Worm (Caenorhabditis elegans) whole organism, dauer: ENCODE results near the gene lgc-45.

ENCODE experiments used
- unc-62 ChIP-seq: sonication (generic microtip); optimal IDR thresholded peaks from 2 replicates; lab custom pipeline; 2017; ENCODE audit warnings: missing biosample characterization, missing genetic modification reagents, missing genetic modification characterization

The lgc-45 gene

DNA sequence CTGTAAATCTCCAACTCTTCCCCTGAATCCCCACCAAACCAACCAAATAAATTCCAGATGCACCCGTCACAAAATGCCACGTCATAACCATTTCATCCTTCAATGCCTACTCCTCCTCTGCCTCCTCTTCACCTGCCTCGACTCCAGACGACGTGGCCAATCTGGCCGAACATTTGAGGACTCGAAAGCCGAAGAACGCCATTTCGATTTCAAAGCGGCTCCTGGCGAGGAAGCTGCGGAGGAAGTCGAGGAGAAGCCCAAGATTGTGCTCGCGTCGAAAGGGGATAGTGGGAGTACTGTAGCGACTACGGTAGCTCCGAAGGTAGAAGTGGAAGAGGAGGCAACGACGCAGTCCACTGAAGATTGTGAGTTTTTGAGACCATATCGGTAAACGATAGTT is at the start of gene lgc-45:
Gene lgc-45, plus strand, starts transcription at position 56 of the 400 bp plus-strand sequence.
- TF ChIP-seq unc-62 (GFP tag; lab: Kevin White, UChicago): no peak

DNA sequence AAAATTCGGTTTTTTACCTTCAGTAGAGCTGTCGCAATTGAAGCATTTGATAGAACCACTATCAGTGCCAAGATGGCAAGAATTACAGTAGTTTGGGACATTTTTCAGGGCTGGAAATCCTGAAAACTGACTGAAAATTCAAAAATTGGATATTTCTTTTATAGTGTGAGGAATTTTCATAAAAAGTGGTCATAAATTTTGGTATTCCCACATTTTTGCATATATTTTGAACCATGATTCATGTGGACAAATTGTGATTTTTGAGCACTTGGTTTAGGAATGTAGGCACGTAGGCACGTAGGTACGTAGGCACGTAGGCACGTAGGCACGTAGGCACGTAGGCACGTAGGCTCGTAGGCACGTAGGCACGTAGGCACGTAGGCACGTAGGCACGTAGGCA is 45.0 kb upstream of the lgc-45 start, which contains the start of gene Y49F6B.19:
Gene Y49F6B.19, minus strand, starts transcription at position 101 of the 400 bp plus-strand sequence.
- no peak for TF ChIP-seq unc-62 (GFP tag; lab: Kevin White, UChicago)

DNA sequence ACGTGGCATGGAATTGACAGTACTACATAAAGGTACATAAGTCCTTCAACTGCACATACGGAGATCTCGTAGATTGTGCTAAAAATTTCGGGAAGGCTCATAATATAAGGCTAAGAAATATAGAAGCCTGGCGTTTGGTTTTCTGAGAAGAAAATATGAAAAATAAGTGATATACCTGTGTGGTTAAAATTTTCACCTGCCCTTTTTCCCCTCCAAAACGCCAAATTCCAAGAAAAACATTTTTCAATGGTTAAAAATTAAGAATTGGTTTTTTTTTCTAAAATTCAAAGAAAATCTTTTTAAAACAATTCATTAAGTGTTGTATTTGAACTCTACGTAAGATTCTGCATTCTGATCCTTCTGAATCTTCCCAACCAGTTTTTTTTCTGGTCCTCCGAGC is 42.6 kb upstream of the lgc-45 start, which contains the start of gene srz-5:
Gene srz-5, minus strand, starts transcription at position 101 of the 400 bp plus-strand sequence.
- TF ChIP-seq unc-62 (GFP tag; lab: Kevin White, UChicago): no peak

DNA sequence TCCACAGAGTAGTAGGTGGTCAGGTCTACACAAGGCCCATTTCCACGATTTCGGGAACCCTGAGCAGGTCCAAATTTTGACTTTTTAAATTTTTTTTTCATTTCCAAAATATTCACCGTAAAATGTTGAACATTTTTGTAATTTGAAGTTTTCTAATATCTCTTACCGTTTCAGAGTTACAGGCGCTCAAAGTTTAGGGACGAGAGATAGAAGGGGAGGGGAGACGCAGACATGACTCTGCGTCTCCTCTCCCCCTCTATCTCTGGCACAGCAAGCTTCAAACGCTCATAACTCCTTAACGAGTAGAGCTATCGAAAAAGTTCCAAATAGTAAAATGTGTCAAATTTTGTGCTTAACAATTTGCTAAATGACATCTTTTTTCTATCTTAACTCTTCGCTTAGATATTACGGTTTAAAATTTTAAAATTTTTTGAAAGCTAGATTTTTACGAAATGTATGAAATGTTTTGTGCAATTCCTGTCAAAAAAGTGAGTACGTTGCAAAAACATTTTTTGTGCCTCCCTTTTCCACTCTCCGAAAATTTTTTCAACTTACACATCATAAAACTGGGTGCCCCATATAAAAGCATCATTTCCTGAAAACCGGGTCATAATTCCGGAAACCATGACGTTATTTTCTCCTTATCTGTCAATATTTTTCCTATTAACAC is 41.8 kb upstream of the lgc-45 start, which contains the start of the genes Y49F6B.14 and clec-125:
Gene Y49F6B.14, minus strand, starts transcription at position 101 of the 670 bp plus-strand sequence.
Gene clec-125, plus strand, starts transcription at position 620 of the 670 bp plus-strand sequence.
- TF ChIP-seq unc-62 (GFP tag; lab: Kevin White, UChicago): no peak

DNA sequence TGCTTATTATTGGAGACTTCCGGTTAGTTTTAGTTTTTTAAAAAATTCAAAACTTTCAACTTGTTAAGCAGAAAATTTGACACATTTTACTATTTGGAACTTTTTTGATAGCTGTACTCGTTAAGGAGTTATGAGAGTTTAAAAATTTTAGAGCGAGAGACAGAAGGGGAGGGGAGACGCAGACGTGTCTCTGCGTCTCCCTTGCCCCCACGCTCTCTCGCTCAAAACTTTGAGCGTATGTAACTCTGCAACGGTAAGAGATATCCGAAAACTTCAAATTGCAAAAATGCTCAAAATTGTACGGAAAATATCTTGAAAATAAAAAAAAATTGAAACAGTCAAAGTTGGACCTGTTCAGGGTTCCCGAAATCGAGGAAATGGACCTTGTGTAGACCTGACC is 41.1 kb upstream of the lgc-45 start:
- no peak for TF ChIP-seq unc-62 (GFP tag; lab: Kevin White, UChicago)

DNA sequence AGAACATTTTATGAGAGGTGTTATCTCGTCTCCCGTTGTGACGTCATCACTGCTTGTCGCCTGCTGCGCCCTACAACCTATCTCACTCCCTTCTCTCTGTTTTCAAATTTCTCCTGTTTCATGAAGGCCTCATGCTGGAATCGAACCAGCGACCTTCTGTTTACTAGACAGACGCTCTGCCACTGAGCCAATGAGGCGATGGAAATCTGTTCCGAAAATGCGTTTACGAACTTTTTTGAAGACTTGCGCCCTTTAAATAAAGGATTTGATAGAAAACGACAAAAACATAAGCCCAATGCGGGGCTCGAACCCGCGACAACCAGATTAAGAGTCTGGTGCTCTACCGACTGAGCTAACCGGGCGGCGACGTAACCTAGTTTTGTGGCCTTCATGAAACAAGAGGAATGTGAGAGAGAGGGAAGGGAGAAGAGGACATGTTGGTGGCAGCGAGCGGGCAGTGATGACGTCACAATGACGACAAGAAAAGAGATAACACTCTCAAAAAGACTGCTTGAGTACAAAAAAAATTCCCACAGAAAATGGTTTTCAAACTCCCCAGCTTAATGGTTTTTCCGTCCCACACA is 38.2 kb upstream of the lgc-45 start, which contains the start of gene clec-126:
Gene clec-126, plus strand, starts transcription at position 534 of the 584 bp plus-strand sequence.
- no peak for TF ChIP-seq unc-62 (GFP tag; lab: Kevin White, UChicago)

DNA sequence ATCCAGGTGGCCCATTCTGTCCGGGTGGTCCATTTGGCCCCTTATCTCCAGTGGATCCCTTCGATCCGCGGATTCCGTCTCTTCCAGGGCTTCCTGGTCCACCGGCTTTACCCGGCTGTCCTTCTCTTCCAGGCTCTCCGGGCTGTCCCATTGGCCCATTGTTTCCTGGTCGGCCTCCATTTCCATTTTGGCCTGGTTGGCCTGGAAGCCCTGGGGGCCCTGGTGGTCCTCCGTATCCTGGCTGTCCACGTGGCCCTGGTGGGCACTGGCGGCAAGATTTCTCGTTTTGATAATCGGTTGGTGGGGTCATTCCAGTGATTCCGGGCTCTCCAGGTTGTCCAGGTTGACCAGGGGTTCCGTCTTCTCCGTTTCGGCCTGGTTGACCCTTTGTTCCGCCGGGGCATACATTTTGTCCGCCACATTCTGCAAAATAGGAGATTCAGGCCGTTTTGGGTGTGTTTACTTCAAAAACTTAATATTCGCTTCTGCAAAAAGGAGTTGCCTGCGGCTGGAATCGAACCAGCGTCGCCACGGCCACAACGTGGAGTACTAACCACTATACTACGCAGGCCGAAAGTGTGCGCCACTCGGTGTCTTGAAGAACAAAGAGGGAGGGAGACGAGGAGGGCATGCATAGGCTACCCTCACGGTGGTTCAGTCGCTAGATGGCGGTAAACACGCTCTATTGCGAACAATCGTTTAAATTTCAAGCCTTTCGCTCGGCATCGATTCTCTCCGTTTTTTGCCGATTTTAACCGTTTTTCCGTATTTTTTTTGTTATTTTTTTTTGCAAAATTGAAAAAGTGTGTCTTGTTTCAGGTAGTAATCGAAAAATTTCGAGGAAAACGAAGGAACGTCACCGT is 36.1 kb upstream of the lgc-45 start, which contains the start of gene W09G10.9:
Gene W09G10.9, plus strand, starts transcription at position 813 of the 863 bp plus-strand sequence.
- no peak for TF ChIP-seq unc-62 (GFP tag; lab: Kevin White, UChicago)

DNA sequence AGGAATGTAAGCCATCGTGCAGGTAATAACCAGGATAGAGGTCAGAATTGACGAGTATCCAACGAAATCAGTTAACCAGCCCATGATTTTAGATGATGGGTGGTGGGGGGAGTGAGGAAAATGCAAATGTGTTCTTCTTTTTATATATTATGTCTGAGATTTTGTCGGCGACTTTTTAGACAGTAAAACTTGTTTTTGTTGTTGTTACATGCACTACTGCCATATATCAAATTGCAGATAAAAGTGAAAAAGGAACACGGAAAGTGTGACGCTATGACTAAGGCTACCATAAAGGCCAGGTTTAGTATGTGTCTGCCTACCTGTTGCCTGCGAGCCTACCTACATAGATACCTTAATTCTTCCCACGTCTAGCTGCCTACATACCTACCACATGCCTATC is 33.2 kb upstream of the lgc-45 start, which contains the start of gene col-72:
Gene col-72, minus strand, starts transcription at position 101 of the 400 bp plus-strand sequence.
- TF ChIP-seq unc-62 (GFP tag; lab: Kevin White, UChicago): no peak

DNA sequence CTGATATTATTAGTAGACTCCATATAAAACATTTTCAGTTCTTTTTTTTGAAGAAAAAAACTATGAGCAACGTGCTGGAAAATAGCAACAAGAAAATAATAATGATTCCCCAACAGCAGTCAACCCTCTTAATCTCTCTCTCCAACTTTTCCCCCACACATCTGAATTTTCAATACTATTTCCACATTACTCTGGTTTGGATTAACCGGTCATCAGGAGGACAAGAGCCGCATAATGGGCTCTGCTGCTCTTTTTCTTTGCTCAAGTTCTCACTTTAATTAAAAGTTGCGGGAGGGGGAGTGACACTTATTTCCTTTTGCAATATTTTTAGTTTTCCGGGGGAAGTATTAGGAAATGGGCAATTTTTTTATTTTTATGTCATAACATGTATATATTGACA is 29.8 kb upstream of the lgc-45 start:
- TF ChIP-seq unc-62 (GFP tag; lab: Kevin White, UChicago): no peak

DNA sequence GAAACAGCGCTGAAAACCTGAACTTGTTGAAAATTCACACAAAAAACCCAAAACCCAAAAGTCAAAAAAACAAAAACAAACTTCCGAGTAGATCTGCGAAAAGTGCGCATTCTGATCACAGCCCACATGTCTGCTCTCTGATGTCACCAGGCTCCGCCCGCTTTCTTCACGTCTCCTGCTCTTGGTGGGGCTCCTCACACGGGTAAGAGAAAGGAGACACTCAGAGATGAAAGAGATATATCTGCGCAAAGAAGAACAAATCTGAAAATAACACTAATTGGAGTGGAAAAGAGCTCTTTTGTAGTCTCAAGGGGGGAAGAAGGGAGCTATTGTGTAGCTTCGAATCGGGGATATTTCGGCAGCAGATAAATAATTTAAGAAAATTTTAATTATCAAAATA is 29.0 kb upstream of the lgc-45 start, which contains the start of gene ncs-6:
Gene ncs-6, minus strand, starts transcription at position 261 of the 400 bp plus-strand sequence.
- TF ChIP-seq unc-62 (GFP tag; lab: Kevin White, UChicago): no peak

DNA sequence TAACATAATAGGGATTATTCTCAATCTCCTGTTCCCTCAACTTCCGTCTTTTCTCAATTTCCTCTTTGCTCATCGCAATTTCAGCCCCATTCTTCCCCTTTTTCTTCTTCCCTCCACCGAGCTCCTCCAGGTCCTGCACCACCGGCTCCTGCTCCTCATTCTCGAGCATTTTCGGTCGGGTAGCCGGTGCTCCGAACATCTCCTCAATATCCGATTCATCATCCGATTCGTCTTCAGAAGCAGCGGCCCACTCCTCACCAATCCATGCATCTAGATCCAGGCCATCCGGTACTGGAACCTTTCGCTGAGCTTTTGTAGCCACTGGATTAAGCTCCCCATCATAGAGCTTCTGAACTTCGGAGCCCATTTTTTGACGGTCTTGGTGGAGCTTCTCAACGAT is 17.1 kb upstream of the lgc-45 start:
- TF ChIP-seq unc-62 (GFP tag; lab: Kevin White, UChicago): no peak

DNA sequence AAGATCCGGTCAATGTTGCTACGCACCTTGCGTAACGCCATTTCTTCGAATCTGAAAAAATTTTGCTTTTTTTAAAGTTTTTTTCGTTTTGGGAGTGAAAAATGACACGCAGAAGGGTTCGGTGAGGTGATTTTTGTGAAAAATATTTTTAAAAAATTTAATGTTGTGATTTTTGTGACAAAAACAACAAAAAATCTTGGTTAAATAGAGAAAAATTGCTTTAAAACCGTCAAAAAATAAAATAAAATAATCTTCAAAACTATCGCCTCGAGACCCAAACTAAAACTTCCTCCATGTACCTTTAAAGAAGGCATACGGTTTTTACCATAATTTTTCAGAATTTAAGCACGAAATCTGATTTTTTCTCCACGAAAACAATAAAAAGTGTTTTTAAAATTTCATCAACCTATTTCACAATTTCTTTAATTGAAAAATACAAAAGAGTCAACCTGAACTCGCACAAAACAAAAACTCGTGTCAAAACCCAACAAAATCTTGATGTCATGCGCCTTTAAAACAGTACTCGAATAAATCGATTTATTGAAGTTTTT is 10.8 kb upstream of the lgc-45 start, which contains the start of gene apd-3:
Gene apd-3, minus strand, starts transcription at position 51 of the 551 bp plus-strand sequence.
- TF ChIP-seq unc-62 (GFP tag; lab: Kevin White, UChicago): no peak

DNA sequence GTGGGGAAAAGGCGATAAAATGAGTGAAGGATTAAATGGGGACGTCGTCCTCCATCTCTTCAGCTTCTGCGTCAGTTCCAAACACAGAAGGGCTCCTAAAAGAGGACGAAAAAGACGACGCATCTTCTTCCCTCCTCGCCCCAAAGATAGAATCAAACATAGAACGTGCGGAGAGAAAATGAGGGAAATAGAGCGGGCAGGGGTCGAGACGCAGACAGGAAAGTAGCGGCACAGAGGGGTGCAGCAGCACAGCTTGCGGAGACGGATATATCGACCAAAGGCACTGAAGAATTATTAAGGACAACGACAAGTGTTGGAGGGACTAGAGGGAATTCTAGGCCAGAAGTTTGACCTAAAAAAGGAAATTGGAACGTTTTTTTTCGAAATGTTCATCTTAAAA is 10.0 kb upstream of the lgc-45 start:
- TF ChIP-seq unc-62 (GFP tag; lab: Kevin White, UChicago): no peak

DNA sequence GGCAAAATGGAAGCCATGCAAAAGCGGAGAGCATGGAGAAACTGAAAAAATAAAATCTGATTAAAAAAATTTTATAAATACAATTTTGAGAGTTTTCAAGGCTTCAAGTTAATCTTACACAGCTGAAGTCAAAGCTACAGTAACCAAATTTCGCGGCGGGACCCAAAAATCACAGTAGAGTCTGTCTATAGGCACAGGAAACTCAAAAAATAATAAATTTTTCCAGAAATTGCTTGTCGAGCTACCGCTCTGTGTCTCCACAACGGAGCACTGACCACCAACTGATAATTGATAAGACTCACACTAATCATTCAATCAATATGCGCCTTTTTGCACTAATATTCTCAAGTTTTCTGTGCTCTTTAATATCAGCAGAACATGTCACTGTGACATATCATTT is 6.9 kb upstream of the lgc-45 start, which contains the start of gene W10G11.19:
Gene W10G11.19, plus strand, starts transcription at position 301 of the 400 bp plus-strand sequence.
- TF ChIP-seq unc-62 (GFP tag; lab: Kevin White, UChicago): no peak

DNA sequence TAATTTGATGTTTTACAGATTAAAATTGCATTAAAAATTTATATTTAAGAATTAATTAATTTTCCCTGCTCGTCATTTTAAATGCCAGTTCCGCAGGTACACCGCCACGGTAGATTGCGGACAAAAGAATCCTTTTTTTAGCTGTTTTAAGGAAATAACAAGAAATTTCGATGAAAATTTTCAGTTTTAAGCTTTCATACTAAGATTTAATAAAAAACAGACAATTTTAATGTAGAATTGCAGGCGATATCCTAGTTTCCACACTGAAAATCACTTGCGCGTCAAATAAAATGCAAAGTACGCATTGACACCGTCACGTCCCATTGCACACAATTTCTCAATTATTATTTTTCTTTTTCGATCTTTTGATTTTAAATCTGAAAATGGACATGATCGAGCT is 3.8 kb upstream of the lgc-45 start, which contains the start of gene dnc-3:
Gene dnc-3, plus strand, starts transcription at position 272 of the 400 bp plus-strand sequence.
- TF ChIP-seq unc-62 (GFP tag; lab: Kevin White, UChicago): no peak
